Worm (Caenorhabditis elegans): ENCODE results near the gene nlp-50.

ce11 chrII:6783377-6783829 lies 18.6 kb downstream of the nlp-50 start, which contains the start of gene gldi-2:
- TF ChIP-seq flt-1 (GFP tag; IDR thresholded peaks at IDR 0.05) (no peak), ztf-23 (GFP tag; IDR thresholded peaks at IDR 0.05) (no peak), cog-1 (tag; optimal IDR thresholded peaks at IDR 0.05) (no peak)

Measured in whole organism, midembryonic.